Fruit fly (Drosophila melanogaster) whole organism, embryonic: ENCODE measurements around the gene Cyp313a2.

Experiments
- Antp ChIP-seq: fragments of 200-800 bp; sonication (Bioruptor generic); optimal IDR thresholded peaks from 3 replicates; lab custom pipeline; 2016; ENCODE audit warnings: missing biosample characterization, missing genetic modification characterization
- BEAF-32 ChIP-seq: fragments of 200-800 bp; sonication (Bioruptor generic); optimal IDR thresholded peaks from 3 replicates; lab custom pipeline; 2017; ENCODE audit warnings: missing biosample characterization, missing genetic modification characterization, mild to moderate bottlenecking, moderate library complexity, missing genetic modification reagents
- CG10462 ChIP-seq: fragments of 200-800 bp; sonication (Bioruptor generic); optimal IDR thresholded peaks from 2 replicates; lab custom pipeline; 2016; ENCODE audit warnings: missing biosample characterization, missing genetic modification characterization
- CG10654 ChIP-seq: fragments of 200-800 bp; sonication (Bioruptor generic); optimal IDR thresholded peaks from 2 replicates; lab custom pipeline; 2016; ENCODE audit warnings: missing biosample characterization, missing genetic modification characterization
- CG10979 ChIP-seq: fragments of 200-800 bp; sonication (Bioruptor generic); optimal IDR thresholded peaks from 2 replicates; lab custom pipeline; 2018; ENCODE audit warnings: missing biosample characterization, mild to moderate bottlenecking, missing genetic modification characterization, moderate library complexity
- CG11093 ChIP-seq: fragments of 200-800 bp; sonication (Bioruptor generic); IDR thresholded peaks from 3 replicates; pipeline ENCODE4 v1.3.6; 2022; ENCODE audit warnings: missing biosample characterization, missing genetic modification characterization
- CG15479 ChIP-seq: fragments of 200-800 bp; sonication (Bioruptor generic); optimal IDR thresholded peaks from 3 replicates; lab custom pipeline; 2019; ENCODE audit warnings: missing biosample characterization, mild to moderate bottlenecking, missing genetic modification characterization, moderate library complexity
- CG16779 ChIP-seq: fragments of 200-800 bp; sonication (Bioruptor generic); IDR thresholded peaks from 2 replicates; pipeline ENCODE4 v1.3.6; 2022; ENCODE audit warnings: missing biosample characterization, missing genetic modification characterization
- CG16813 ChIP-seq: fragments of 200-800 bp; sonication (Bioruptor generic); IDR thresholded peaks from 3 replicates; pipeline ENCODE4 v1.3.6; 2022; ENCODE audit warnings: missing biosample characterization, missing genetic modification characterization; ENCODE audit not compliant: partially characterized antibody
- CG30403 ChIP-seq: fragments of 200-800 bp; sonication (Bioruptor generic); optimal IDR thresholded peaks from 3 replicates; lab custom pipeline; 2016; ENCODE audit warnings: missing biosample characterization, missing genetic modification characterization
- CG32532 ChIP-seq: fragments of 200-800 bp; sonication (Bioruptor generic); IDR thresholded peaks from 2 replicates; pipeline ENCODE4 v1.3.6; 2022; ENCODE audit warnings: missing biosample characterization, missing genetic modification characterization
- CG3838 ChIP-seq: fragments of 200-800 bp; sonication (Bioruptor generic); optimal IDR thresholded peaks from 3 replicates; lab custom pipeline; 2016; ENCODE audit warnings: missing biosample characterization, missing genetic modification characterization
- CG6791 ChIP-seq: fragments of 200-800 bp; sonication (Bioruptor generic); IDR thresholded peaks from 3 replicates; pipeline ENCODE4 v1.3.6; 2022; ENCODE audit warnings: missing biosample characterization, missing genetic modification characterization; ENCODE audit not compliant: partially characterized antibody
- CG7271 ChIP-seq: fragments of 200-800 bp; sonication (Bioruptor generic); optimal IDR thresholded peaks from 2 replicates; lab custom pipeline; 2018; ENCODE audit warnings: missing biosample characterization, mild to moderate bottlenecking, missing genetic modification characterization, moderate library complexity
- CG7786 ChIP-seq: fragments of 200-800 bp; sonication (Bioruptor generic); optimal IDR thresholded peaks from 2 replicates; lab custom pipeline; 2016; ENCODE audit warnings: missing biosample characterization, missing genetic modification characterization
- CG7928 ChIP-seq: fragments of 200-800 bp; sonication (Bioruptor generic); optimal IDR thresholded peaks from 2 replicates; lab custom pipeline; 2017; ENCODE audit warnings: missing biosample characterization, mild to moderate bottlenecking, missing genetic modification characterization
- CG7987 ChIP-seq: fragments of 200-800 bp; sonication (Bioruptor generic); optimal IDR thresholded peaks from 2 replicates; lab custom pipeline; 2018; ENCODE audit warnings: missing biosample characterization, mild to moderate bottlenecking, missing genetic modification characterization, moderate library complexity
- CG8388 ChIP-seq: fragments of 200-800 bp; sonication (Bioruptor generic); optimal IDR thresholded peaks from 2 replicates; lab custom pipeline; 2019; ENCODE audit warnings: missing biosample characterization, mild to moderate bottlenecking, missing genetic modification characterization, moderate library complexity
- Camta ChIP-seq: fragments of 200-800 bp; sonication (Bioruptor generic); optimal IDR thresholded peaks from 2 replicates; lab custom pipeline; 2016; ENCODE audit warnings: missing biosample characterization, missing genetic modification characterization
- Dip3 ChIP-seq: fragments of 200-800 bp; sonication (Bioruptor generic); optimal IDR thresholded peaks from 3 replicates; lab custom pipeline; 2016; ENCODE audit warnings: missing biosample characterization, missing genetic modification characterization
- Doc3 ChIP-seq: fragments of 200-800 bp; sonication (Bioruptor generic); IDR thresholded peaks from 3 replicates; pipeline ENCODE4 v1.3.6; 2022; ENCODE audit warnings: missing biosample characterization, missing genetic modification characterization; ENCODE audit not compliant: partially characterized antibody
- Dref ChIP-seq: fragments of 200-800 bp; sonication (Bioruptor generic); IDR thresholded peaks from 2 replicates; pipeline ENCODE4 v1.3.6; 2022; ENCODE audit warnings: missing biosample characterization, missing genetic modification characterization
- Hr3 ChIP-seq: fragments of 200-800 bp; sonication (Bioruptor generic); optimal IDR thresholded peaks from 3 replicates; lab custom pipeline; 2016; ENCODE audit warnings: missing biosample characterization, missing genetic modification characterization
- Lim3 ChIP-seq: fragments of 200-800 bp; sonication (Bioruptor generic); IDR thresholded peaks from 2 replicates; pipeline ENCODE4 v1.3.6; 2022; ENCODE audit warnings: missing biosample characterization, missing genetic modification characterization
- Lpt ChIP-seq: fragments of >200 bp; optimal IDR thresholded peaks from 2 replicates; lab custom pipeline; 2018; ENCODE audit warnings: missing biosample characterization, missing genetic modification characterization
- NC2α ChIP-seq: fragments of 200-800 bp; sonication (Bioruptor generic); optimal IDR thresholded peaks from 2 replicates; lab custom pipeline; 2016; ENCODE audit warnings: missing biosample characterization, missing genetic modification characterization
- Nf-YA ChIP-seq: fragments of 200-800 bp; sonication (Bioruptor generic); IDR thresholded peaks from 2 replicates; pipeline ENCODE4 v1.3.6; 2022; ENCODE audit warnings: missing biosample characterization, missing genetic modification characterization
- NfI ChIP-seq: fragments of 200-800 bp; sonication (Bioruptor generic); optimal IDR thresholded peaks from 3 replicates; lab custom pipeline; 2018; ENCODE audit warnings: missing biosample characterization, mild to moderate bottlenecking, missing genetic modification characterization, moderate library complexity
- Scr ChIP-seq: fragments of 200-800 bp; sonication (Bioruptor generic); IDR thresholded peaks from 2 replicates; pipeline ENCODE4 v1.3.6; 2022; ENCODE audit warnings: missing biosample characterization, missing genetic modification characterization; ENCODE audit not compliant: partially characterized antibody
- Sry-δ ChIP-seq: fragments of 200-800 bp; sonication (Bioruptor generic); optimal IDR thresholded peaks from 2 replicates; lab custom pipeline; 2016; ENCODE audit warnings: missing biosample characterization, missing genetic modification characterization
- YL-1 ChIP-seq: fragments of 200-800 bp; sonication (Bioruptor generic); optimal IDR thresholded peaks from 3 replicates; lab custom pipeline; 2017; ENCODE audit warnings: missing biosample characterization, mild to moderate bottlenecking, missing genetic modification characterization
- br ChIP-seq: fragments of >200 bp; optimal IDR thresholded peaks from 2 replicates; lab custom pipeline; 2017
- chn ChIP-seq: fragments of 200-800 bp; sonication (Bioruptor generic); optimal IDR thresholded peaks from 2 replicates; lab custom pipeline; 2016; ENCODE audit warnings: missing biosample characterization, missing genetic modification characterization
- crp ChIP-seq, 2 experiments: fragments of 200-800 bp; sonication (Bioruptor generic); optimal IDR thresholded peaks; 2 replicates in 1 of 2; 3 replicates in 1 of 2; lab custom pipeline; 2017; ENCODE audit warnings: missing biosample characterization in 2 of 2, missing genetic modification characterization in 2 of 2, mild to moderate bottlenecking in 1 of 2, moderate library complexity in 1 of 2
- cwo ChIP-seq: fragments of 200-800 bp; sonication (Bioruptor generic); optimal IDR thresholded peaks from 3 replicates; lab custom pipeline; 2017; ENCODE audit warnings: missing biosample characterization, missing genetic modification characterization, mild to moderate bottlenecking, moderate library complexity, missing genetic modification reagents
- dati ChIP-seq: fragments of 200-800 bp; sonication (Bioruptor generic); IDR thresholded peaks from 2 replicates; pipeline ENCODE4 v1.3.6; 2022; ENCODE audit warnings: missing biosample characterization, missing genetic modification characterization
- emc ChIP-seq: fragments of 200-800 bp; sonication (Bioruptor generic); optimal IDR thresholded peaks from 2 replicates; lab custom pipeline; 2016; ENCODE audit warnings: missing biosample characterization, missing genetic modification characterization
- grn ChIP-seq: fragments of 200-800 bp; sonication (Bioruptor generic); optimal IDR thresholded peaks from 3 replicates; lab custom pipeline; 2017; ENCODE audit warnings: missing biosample characterization, missing genetic modification characterization
- hbn ChIP-seq: fragments of 200-800 bp; sonication (Bioruptor generic); IDR thresholded peaks from 2 replicates; pipeline ENCODE4 v1.3.6; 2022; ENCODE audit warnings: missing biosample characterization, missing genetic modification characterization; ENCODE audit not compliant: partially characterized antibody
- jigr1 ChIP-seq: fragments of 200-800 bp; sonication (Bioruptor generic); IDR thresholded peaks from 3 replicates; pipeline ENCODE4 v1.3.6; 2022; ENCODE audit warnings: missing biosample characterization, missing genetic modification characterization
- kah ChIP-seq: fragments of 200-800 bp; sonication (Bioruptor generic); optimal IDR thresholded peaks from 2 replicates; lab custom pipeline; 2018; ENCODE audit warnings: missing biosample characterization, mild to moderate bottlenecking, missing genetic modification characterization
- knrl ChIP-seq: fragments of 200-800 bp; sonication (Bioruptor generic); IDR thresholded peaks from 3 replicates; pipeline ENCODE4 v1.3.6; 2022; ENCODE audit warnings: missing biosample characterization, missing genetic modification characterization; ENCODE audit not compliant: partially characterized antibody
- lilli ChIP-seq: fragments of 200-800 bp; sonication (Bioruptor generic); optimal IDR thresholded peaks from 3 replicates; lab custom pipeline; 2016; ENCODE audit warnings: missing biosample characterization, missing genetic modification characterization
- nmo ChIP-seq: fragments of 200-800 bp; sonication (Bioruptor generic); optimal IDR thresholded peaks from 2 replicates; lab custom pipeline; 2018; ENCODE audit warnings: missing biosample characterization, mild to moderate bottlenecking, missing genetic modification characterization, moderate library complexity
- phol ChIP-seq: fragments of 200-800 bp; sonication (Bioruptor generic); optimal IDR thresholded peaks from 3 replicates; lab custom pipeline; 2018; ENCODE audit warnings: missing biosample characterization, mild to moderate bottlenecking, missing genetic modification characterization, moderate library complexity
- pum ChIP-seq: fragments of 200-800 bp; sonication (Bioruptor generic); optimal IDR thresholded peaks from 2 replicates; lab custom pipeline; 2016; ENCODE audit warnings: missing biosample characterization, missing genetic modification characterization
- sna ChIP-seq: fragments of 200-800 bp; sonication (Bioruptor generic); IDR thresholded peaks from 2 replicates; pipeline ENCODE4 v1.3.6; 2022; ENCODE audit warnings: missing biosample characterization, missing genetic modification characterization; ENCODE audit not compliant: partially characterized antibody
- tap ChIP-seq: fragments of 200-800 bp; optimal IDR thresholded peaks from 3 replicates; lab custom pipeline; 2019; ENCODE audit warnings: missing biosample characterization, mild to moderate bottlenecking, missing genetic modification characterization, moderate library complexity
- trem ChIP-seq: fragments of 200-800 bp; optimal IDR thresholded peaks from 3 replicates; lab custom pipeline; 2019; ENCODE audit warnings: missing biosample characterization, mild to moderate bottlenecking, missing genetic modification characterization, moderate library complexity
- vnd ChIP-seq: fragments of 200-800 bp; sonication (Bioruptor generic); IDR thresholded peaks from 3 replicates; pipeline ENCODE4 v1.3.6; 2022; ENCODE audit warnings: missing biosample characterization, missing genetic modification characterization; ENCODE audit not compliant: partially characterized antibody
- zen2 ChIP-seq: fragments of 200-800 bp; sonication (Bioruptor generic); IDR thresholded peaks from 3 replicates; pipeline ENCODE4 v1.3.6; 2022; ENCODE audit warnings: missing biosample characterization, missing genetic modification characterization; ENCODE audit not compliant: partially characterized antibody

Gene Cyp313a2

DNA sequence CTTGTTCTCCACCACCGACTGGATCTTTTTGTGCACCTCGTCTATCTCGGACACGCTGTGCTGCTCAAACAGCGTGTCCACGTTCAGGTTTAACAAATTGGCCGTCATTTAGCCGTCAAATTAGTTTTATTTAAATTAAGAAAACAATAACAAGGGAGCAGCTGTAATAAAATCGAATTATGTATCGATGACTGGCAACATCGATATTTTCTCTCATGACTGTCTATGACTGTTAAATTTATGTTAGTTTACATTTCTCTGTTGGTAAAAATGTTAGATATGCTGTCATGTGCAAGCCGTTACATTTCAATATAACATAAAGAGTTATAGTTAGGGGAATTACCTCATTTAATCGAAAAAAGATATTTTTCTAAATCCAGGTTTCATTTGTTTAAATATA is 17.2 kb downstream of the Cyp313a2 start, which contains the start of gene Cog1 (continued):
- TF ChIP-seq CG7786 (GFP tag; lab: Kevin White, UChicago): no peak
- no peak for TF ChIP-seq CG32532
- no peak for TF ChIP-seq cwo
- TF ChIP-seq Antp: no peak
- TF ChIP-seq NfI (GFP tag; lab: Kevin White, UChicago): no peak
- peak; percentile 74 for TF ChIP-seq Dref
- TF ChIP-seq CG16813 (GFP tag; lab: Robert Waterston, UW): peak; percentile 64; the same call in 2 of the 3 replicates
- TF ChIP-seq Lim3 (GFP tag; lab: Robert Waterston, UW): no peak
- peak; percentile 75 for TF ChIP-seq Doc3 (GFP tag; lab: Robert Waterston, UW)
- TF ChIP-seq phol: no peak
- TF ChIP-seq YL-1: peak; percentile 39
- TF ChIP-seq emc (GFP tag; lab: Kevin White, UChicago): no peak
- TF ChIP-seq CG3838 (GFP tag; lab: Kevin White, UChicago): no peak
- no peak for TF ChIP-seq CG30403 (GFP tag; lab: Kevin White, UChicago)
- peak; percentile 75 for TF ChIP-seq zen2 (GFP tag; lab: Robert Waterston, UW)
- no peak for TF ChIP-seq Hr3
- no peak for TF ChIP-seq CG11093 (GFP tag; lab: Robert Waterston, UW)
- no peak for TF ChIP-seq nmo (GFP tag; lab: Kevin White, UChicago)
- TF ChIP-seq CG6791: peak; percentile 71
- TF ChIP-seq trem (tag; lab: Kevin White, UChicago): peak; percentile 2
- no peak for TF ChIP-seq Lpt (GFP tag; lab: Kevin White, UChicago)
- no peak for TF ChIP-seq CG7271
- no peak for TF ChIP-seq Dip3
- TF ChIP-seq dati: no peak
- TF ChIP-seq CG7987: no peak
- TF ChIP-seq BEAF-32: peak; percentile 72
- TF ChIP-seq CG7928 (GFP tag; lab: Kevin White, UChicago): no peak
- TF ChIP-seq CG10462 (GFP tag; lab: Kevin White, UChicago): no peak
- no peak for TF ChIP-seq jigr1 (GFP tag; lab: Robert Waterston, UW)
- peak; percentile 88 for TF ChIP-seq sna
- no peak for TF ChIP-seq CG16779 (GFP tag; lab: Robert Waterston, UW)
- no peak for TF ChIP-seq br (lab: Kevin White, UChicago)
- no peak for TF ChIP-seq kah
- peak; percentile 76 for TF ChIP-seq hbn
- no peak for TF ChIP-seq lilli (GFP tag; lab: Kevin White, UChicago)
- TF ChIP-seq pum (GFP tag; lab: Kevin White, UChicago): no peak
- no peak for TF ChIP-seq CG15479 (GFP tag; lab: Kevin White, UChicago)
- no peak for TF ChIP-seq NC2α (GFP tag; lab: Kevin White, UChicago)
- no peak for TF ChIP-seq Nf-YA (GFP tag; lab: Robert Waterston, UW)
- TF ChIP-seq vnd (GFP tag; lab: Robert Waterston, UW): peak; percentile 53
- TF ChIP-seq CG10979: no peak
- TF ChIP-seq Scr (GFP tag; lab: Robert Waterston, UW): peak; percentile 78
- TF ChIP-seq crp (GFP tag; optimal IDR thresholded peaks at IDR 0.05; lab: Kevin White, UChicago): peak in 1 of 2 experiments; percentile 77
- no peak for TF ChIP-seq CG8388 (GFP tag; lab: Kevin White, UChicago)
- peak; percentile 55; the same call in 2 of the 3 replicates for TF ChIP-seq knrl (GFP tag; lab: Robert Waterston, UW)
- TF ChIP-seq CG10654 (GFP tag; lab: Kevin White, UChicago): no peak
- TF ChIP-seq Camta (GFP tag; lab: Kevin White, UChicago): no peak
- no peak for TF ChIP-seq tap
- TF ChIP-seq grn (GFP tag; lab: Kevin White, UChicago): no peak
- TF ChIP-seq chn: no peak
- TF ChIP-seq Sry-δ (GFP tag; lab: Kevin White, UChicago): peak; percentile 45
